Fruit fly (Drosophila melanogaster) whole organism, embryonic: ENCODE results near the gene Rab26.

Experiments used
- CG10366 ChIP-seq: fragments of 200-800 bp; sonication (Bioruptor generic); IDR thresholded peaks from 2 replicates; pipeline ENCODE4 v1.3.6; 2022; ENCODE audit warnings: missing biosample characterization, missing genetic modification characterization
- CG12236 ChIP-seq: fragments of 200-800 bp; sonication (Bioruptor generic); optimal IDR thresholded peaks from 2 replicates; lab custom pipeline; 2016; ENCODE audit warnings: missing biosample characterization, missing genetic modification characterization
- CG14860 ChIP-seq: fragments of 200-800 bp; sonication (Bioruptor generic); IDR thresholded peaks from 3 replicates; pipeline ENCODE4 v1.3.6; 2022; ENCODE audit warnings: missing biosample characterization, missing genetic modification characterization; ENCODE audit not compliant: partially characterized antibody
- CG15479 ChIP-seq: fragments of 200-800 bp; sonication (Bioruptor generic); optimal IDR thresholded peaks from 3 replicates; lab custom pipeline; 2019; ENCODE audit warnings: missing biosample characterization, mild to moderate bottlenecking, missing genetic modification characterization, moderate library complexity
- CG17186 ChIP-seq: fragments of 200-800 bp; sonication (Bioruptor generic); optimal IDR thresholded peaks from 3 replicates; lab custom pipeline; 2017; ENCODE audit warnings: missing biosample characterization, missing genetic modification reagents, missing genetic modification characterization
- CG2116 ChIP-seq: fragments of 200-800 bp; sonication (Bioruptor generic); optimal IDR thresholded peaks from 3 replicates; lab custom pipeline; 2018; ENCODE audit warnings: missing biosample characterization, mild to moderate bottlenecking, missing genetic modification characterization
- CG2129 ChIP-seq: fragments of 200-800 bp; sonication (Bioruptor generic); IDR thresholded peaks from 2 replicates; pipeline ENCODE4 v1.3.6; 2022; ENCODE audit warnings: missing biosample characterization, missing genetic modification characterization; ENCODE audit not compliant: partially characterized antibody
- CG2712 ChIP-seq: fragments of 200-800 bp; optimal IDR thresholded peaks from 3 replicates; lab custom pipeline; 2019; ENCODE audit warnings: missing biosample characterization, mild to moderate bottlenecking, missing genetic modification characterization, moderate library complexity
- CG4730 ChIP-seq: fragments of 200-800 bp; sonication (Bioruptor generic); IDR thresholded peaks from 2 replicates; pipeline ENCODE4 v1.3.6; 2022; ENCODE audit warnings: missing biosample characterization, missing genetic modification characterization
- CG6272 ChIP-seq: fragments of 200-800 bp; sonication (Bioruptor generic); IDR thresholded peaks from 2 replicates; pipeline ENCODE4 v1.3.6; 2022; ENCODE audit warnings: missing biosample characterization, missing genetic modification characterization
- CG6683 ChIP-seq: fragments of 200-800 bp; sonication (Bioruptor generic); optimal IDR thresholded peaks from 2 replicates; lab custom pipeline; 2017; ENCODE audit warnings: missing biosample characterization, mild to moderate bottlenecking, missing genetic modification characterization, missing genetic modification reagents
- CG8924 ChIP-seq: fragments of 200-800 bp; optimal IDR thresholded peaks from 3 replicates; lab custom pipeline; 2019; ENCODE audit warnings: missing biosample characterization, mild to moderate bottlenecking, missing genetic modification characterization, moderate library complexity
- CG9797 ChIP-seq: fragments of 200-800 bp; sonication (Bioruptor generic); optimal IDR thresholded peaks from 3 replicates; lab custom pipeline; 2018; ENCODE audit warnings: missing biosample characterization, mild to moderate bottlenecking, missing genetic modification characterization
- CG9932 ChIP-seq: fragments of 200-800 bp; sonication (Bioruptor generic); IDR thresholded peaks from 2 replicates; pipeline ENCODE4 v1.3.6; 2022; ENCODE audit warnings: missing biosample characterization, missing genetic modification characterization
- CHES-1-like ChIP-seq: fragments of 200-800 bp; sonication (Bioruptor generic); optimal IDR thresholded peaks from 2 replicates; lab custom pipeline; 2016; ENCODE audit warnings: missing biosample characterization, missing genetic modification characterization
- Camta ChIP-seq: fragments of 200-800 bp; sonication (Bioruptor generic); optimal IDR thresholded peaks from 2 replicates; lab custom pipeline; 2016; ENCODE audit warnings: missing biosample characterization, missing genetic modification characterization
- D ChIP-seq, 2 experiments: fragments of 200-800 bp in 1 of 2; fragments of >200 bp in 1 of 2; sonication (Bioruptor generic) in 1 of 2; optimal IDR thresholded peaks; 2 replicates in 1 of 2; 3 replicates in 1 of 2; lab custom pipeline; 2017; ENCODE audit warnings: mild to moderate bottlenecking in 1 of 2, missing biosample characterization in 1 of 2, missing genetic modification characterization in 1 of 2, missing genetic modification reagents in 1 of 2
- Dll ChIP-seq: fragments of 200-800 bp; sonication (Bioruptor generic); IDR thresholded peaks from 4 replicates; pipeline ENCODE4 v1.3.6; 2022; ENCODE audit warnings: missing biosample characterization, missing genetic modification characterization; ENCODE audit not compliant: partially characterized antibody
- Doc3 ChIP-seq: fragments of 200-800 bp; sonication (Bioruptor generic); IDR thresholded peaks from 3 replicates; pipeline ENCODE4 v1.3.6; 2022; ENCODE audit warnings: missing biosample characterization, missing genetic modification characterization; ENCODE audit not compliant: partially characterized antibody
- HLH4C ChIP-seq: fragments of 200-800 bp; sonication (Bioruptor generic); IDR thresholded peaks from 3 replicates; pipeline ENCODE4 v1.3.6; 2022; ENCODE audit warnings: missing biosample characterization, missing genetic modification characterization; ENCODE audit not compliant: partially characterized antibody
- Hey ChIP-seq: fragments of 200-800 bp; sonication (Bioruptor generic); optimal IDR thresholded peaks from 3 replicates; lab custom pipeline; 2018; ENCODE audit warnings: missing biosample characterization, mild to moderate bottlenecking, missing genetic modification characterization
- Meics ChIP-seq: fragments of 200-800 bp; sonication (Bioruptor generic); optimal IDR thresholded peaks from 2 replicates; lab custom pipeline; 2017; ENCODE audit warnings: missing biosample characterization, mild to moderate bottlenecking, missing genetic modification characterization
- Mrtf ChIP-seq: fragments of 200-800 bp; sonication (Bioruptor generic); IDR thresholded peaks from 3 replicates; pipeline ENCODE4 v1.3.6; 2022; ENCODE audit warnings: missing biosample characterization, missing genetic modification characterization
- Nf-YC ChIP-seq: fragments of 200-800 bp; optimal IDR thresholded peaks from 3 replicates; lab custom pipeline; 2019; ENCODE audit warnings: missing biosample characterization, mild to moderate bottlenecking, missing genetic modification characterization, moderate library complexity
- PHDP ChIP-seq: fragments of 200-800 bp; sonication (Bioruptor generic); optimal IDR thresholded peaks from 3 replicates; lab custom pipeline; 2018; ENCODE audit warnings: missing biosample characterization, mild to moderate bottlenecking, missing genetic modification characterization, moderate library complexity
- Sry-δ ChIP-seq: fragments of 200-800 bp; sonication (Bioruptor generic); optimal IDR thresholded peaks from 2 replicates; lab custom pipeline; 2016; ENCODE audit warnings: missing biosample characterization, missing genetic modification characterization
- amos ChIP-seq: fragments of 200-800 bp; sonication (Bioruptor generic); IDR thresholded peaks from 2 replicates; pipeline ENCODE4 v1.3.6; 2022; ENCODE audit warnings: missing biosample characterization, missing genetic modification characterization; ENCODE audit not compliant: partially characterized antibody
- ato ChIP-seq: fragments of 200-800 bp; sonication (Bioruptor generic); IDR thresholded peaks from 2 replicates; pipeline ENCODE4 v1.3.6; 2022; ENCODE audit warnings: missing biosample characterization, missing genetic modification characterization; ENCODE audit not compliant: partially characterized antibody
- bab2 ChIP-seq: fragments of 200-800 bp; sonication (Bioruptor generic); optimal IDR thresholded peaks from 2 replicates; lab custom pipeline; 2016; ENCODE audit warnings: missing biosample characterization, missing genetic modification characterization
- bbx ChIP-seq: fragments of 200-800 bp; sonication (Bioruptor generic); IDR thresholded peaks from 2 replicates; pipeline ENCODE4 v1.3.6; 2022; ENCODE audit warnings: missing biosample characterization, missing genetic modification characterization; ENCODE audit not compliant: partially characterized antibody
- cad ChIP-seq: fragments of >200 bp; optimal IDR thresholded peaks from 2 replicates; lab custom pipeline; 2017; ENCODE audit warnings: missing biosample characterization, missing genetic modification characterization
- caup ChIP-seq: fragments of 200-800 bp; sonication (Bioruptor generic); optimal IDR thresholded peaks from 3 replicates; lab custom pipeline; 2017; ENCODE audit warnings: missing biosample characterization, mild to moderate bottlenecking, missing genetic modification characterization, moderate library complexity; ENCODE audit not compliant: severe bottlenecking
- ci ChIP-seq: fragments of 200-800 bp; sonication (Bioruptor generic); IDR thresholded peaks from 3 replicates; pipeline ENCODE4 v1.3.6; 2022; ENCODE audit warnings: missing biosample characterization, missing genetic modification characterization
- da ChIP-seq: fragments of 200-800 bp; sonication (Bioruptor generic); optimal IDR thresholded peaks from 2 replicates; lab custom pipeline; 2016; ENCODE audit warnings: missing biosample characterization, missing genetic modification characterization
- dmrt99B ChIP-seq: fragments of 200-800 bp; sonication (Bioruptor generic); optimal IDR thresholded peaks from 2 replicates; lab custom pipeline; 2018; ENCODE audit warnings: missing biosample characterization, mild to moderate bottlenecking, missing genetic modification characterization, moderate library complexity
- ewg ChIP-seq: fragments of 200-800 bp; sonication (Bioruptor generic); optimal IDR thresholded peaks from 3 replicates; lab custom pipeline; 2017; ENCODE audit warnings: mild to moderate bottlenecking, missing biosample characterization, missing genetic modification reagents, missing genetic modification characterization
- exex ChIP-seq: fragments of 200-800 bp; sonication (Bioruptor generic); optimal IDR thresholded peaks from 4 replicates; lab custom pipeline; 2018; ENCODE audit warnings: missing biosample characterization, mild to moderate bottlenecking, missing genetic modification characterization, moderate library complexity
- fd3F ChIP-seq: fragments of 200-800 bp; sonication (Bioruptor generic); optimal IDR thresholded peaks from 2 replicates; lab custom pipeline; 2018; ENCODE audit warnings: missing biosample characterization, mild to moderate bottlenecking, missing genetic modification characterization, moderate library complexity
- klu ChIP-seq: fragments of 200-800 bp; sonication (Bioruptor generic); IDR thresholded peaks from 2 replicates; pipeline ENCODE4 v1.3.6; 2022; ENCODE audit warnings: missing biosample characterization, missing genetic modification characterization
- lab ChIP-seq: fragments of 200-800 bp; sonication (Bioruptor generic); optimal IDR thresholded peaks from 3 replicates; lab custom pipeline; 2017; ENCODE audit warnings: missing biosample characterization, missing genetic modification characterization, mild to moderate bottlenecking, moderate library complexity, missing genetic modification reagents
- nerfin-1 ChIP-seq: fragments of 200-800 bp; sonication (Bioruptor generic); optimal IDR thresholded peaks from 3 replicates; lab custom pipeline; 2019; ENCODE audit warnings: missing biosample characterization, mild to moderate bottlenecking, missing genetic modification characterization, moderate library complexity
- pfk ChIP-seq: fragments of 200-800 bp; sonication (Bioruptor generic); optimal IDR thresholded peaks from 2 replicates; lab custom pipeline; 2018; ENCODE audit warnings: missing biosample characterization, mild to moderate bottlenecking, missing genetic modification characterization, moderate library complexity
- pzg ChIP-seq: fragments of 200-800 bp; sonication (Bioruptor generic); optimal IDR thresholded peaks from 3 replicates; lab custom pipeline; 2018; ENCODE audit warnings: missing biosample characterization, mild to moderate bottlenecking, missing genetic modification characterization, moderate library complexity
- tap ChIP-seq: fragments of 200-800 bp; optimal IDR thresholded peaks from 3 replicates; lab custom pipeline; 2019; ENCODE audit warnings: missing biosample characterization, mild to moderate bottlenecking, missing genetic modification characterization, moderate library complexity
- tio ChIP-seq: fragments of 200-800 bp; sonication (Bioruptor generic); optimal IDR thresholded peaks from 2 replicates; lab custom pipeline; 2017; ENCODE audit warnings: missing biosample characterization, missing genetic modification characterization, inconsistent platforms
- tna ChIP-seq: fragments of 200-800 bp; sonication (Bioruptor generic); IDR thresholded peaks from 2 replicates; pipeline ENCODE4 v1.3.6; 2022; ENCODE audit warnings: missing biosample characterization, missing genetic modification characterization; ENCODE audit not compliant: partially characterized antibody
- vvl ChIP-seq: fragments of 200-800 bp; sonication (Bioruptor generic); IDR thresholded peaks from 2 replicates; pipeline ENCODE4 v1.3.6; 2022; ENCODE audit warnings: missing biosample characterization, missing genetic modification characterization
- wor ChIP-seq: fragments of 200-800 bp; sonication (Bioruptor generic); IDR thresholded peaks from 2 replicates; pipeline ENCODE4 v1.3.6; 2022; ENCODE audit warnings: missing biosample characterization, missing genetic modification characterization

Rab26 gene

DNA sequence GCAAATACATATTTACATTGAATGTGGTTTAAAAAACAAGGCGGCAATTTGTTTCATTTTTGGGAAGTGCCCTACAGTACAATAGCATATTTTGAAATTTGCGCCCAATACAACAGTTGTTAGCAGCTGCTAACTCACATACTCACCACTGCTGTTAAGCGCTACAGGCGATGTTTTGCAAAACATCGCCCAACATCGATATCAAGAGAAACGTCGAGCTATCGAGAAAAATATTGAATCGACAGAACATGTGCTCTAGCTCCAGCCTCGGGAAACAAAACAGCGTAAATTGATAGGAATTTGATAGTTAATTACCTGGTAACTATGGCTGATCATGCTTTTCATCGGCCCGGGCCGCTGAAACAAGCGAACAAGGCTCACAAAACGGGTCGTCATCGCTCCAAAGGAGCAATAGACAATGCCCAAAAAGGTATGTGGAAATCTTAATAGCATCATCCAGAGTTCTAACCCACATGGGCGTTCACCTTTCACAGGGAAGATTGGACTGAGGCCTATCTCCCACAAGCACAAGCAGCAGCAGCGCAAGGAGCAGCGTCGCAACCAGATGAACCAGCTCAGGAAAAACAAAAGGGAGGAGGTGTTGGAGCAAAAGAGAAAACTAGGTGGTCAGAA lies 16.5 kb downstream of the Rab26 start, which contains the start of gene Tsr1 (continued):
- TF ChIP-seq wor (GFP tag; lab: Robert Waterston, UW) (no peak), nerfin-1 (tag; lab: Kevin White, UChicago) (no peak), PHDP (tag; lab: Kevin White, UChicago) (no peak), ewg (GFP tag; lab: Kevin White, UChicago) (no peak), Hey (tag; lab: Kevin White, UChicago) (no peak), CG2712 (tag; lab: Kevin White, UChicago) (peak; percentile 59), caup (GFP tag; lab: Kevin White, UChicago) (no peak), CG10366 (GFP tag; lab: Robert Waterston, UW) (no peak), cad (GFP tag; lab: Kevin White, UChicago) (no peak), amos (GFP tag; lab: Robert Waterston, UW) (peak; percentile 93), CHES-1-like (GFP tag; lab: Kevin White, UChicago) (no peak), Camta (no peak), CG8924 (tag; lab: Kevin White, UChicago) (no peak), CG9932 (GFP tag; lab: Robert Waterston, UW) (no peak), tna (peak; percentile 67), CG14860 (GFP tag; lab: Robert Waterston, UW) (peak; percentile 69), CG6272 (GFP tag; lab: Robert Waterston, UW) (no peak), ato (GFP tag; lab: Robert Waterston, UW) (peak; percentile 83; the same call in 1 of the 2 replicates), CG9797 (GFP tag; lab: Kevin White, UChicago) (peak; percentile 12), da (no peak), Doc3 (GFP tag; lab: Robert Waterston, UW) (peak; percentile 78), bbx (GFP tag; lab: Robert Waterston, UW) (peak; percentile 92), D (optimal IDR thresholded peaks at IDR 0.05; lab: Kevin White, UChicago) (no peak), D (GFP tag; optimal IDR thresholded peaks at IDR 0.05; lab: Kevin White, UChicago) (no peak), dmrt99B (tag; lab: Kevin White, UChicago) (no peak), CG4730 (GFP tag; lab: Robert Waterston, UW) (no peak), CG12236 (GFP tag; lab: Kevin White, UChicago) (no peak), tap (no peak), Sry-δ (peak; percentile 74), CG2129 (GFP tag; lab: Robert Waterston, UW) (peak; percentile 67), vvl (GFP tag; lab: Robert Waterston, UW) (no peak), Meics (GFP tag; lab: Kevin White, UChicago) (no peak), CG15479 (GFP tag; lab: Kevin White, UChicago) (no peak), pzg (GFP tag; lab: Kevin White, UChicago) (peak; percentile 69), Dll (GFP tag; lab: Robert Waterston, UW) (peak; percentile 88), CG2116 (GFP tag; lab: Kevin White, UChicago) (peak; percentile 68), Mrtf (GFP tag; lab: Robert Waterston, UW) (no peak), fd3F (GFP tag; lab: Kevin White, UChicago) (no peak), pfk (GFP tag; lab: Kevin White, UChicago) (no peak), ci (GFP tag; lab: Robert Waterston, UW) (no peak), exex (tag; lab: Kevin White, UChicago) (no peak), CG6683 (GFP tag; lab: Kevin White, UChicago) (no peak), klu (no peak), CG17186 (GFP tag; lab: Kevin White, UChicago) (peak; percentile 88), Nf-YC (no peak), bab2 (GFP tag; lab: Kevin White, UChicago) (no peak), HLH4C (GFP tag; lab: Robert Waterston, UW) (peak; percentile 80), tio (GFP tag; lab: Kevin White, UChicago) (no peak), lab (GFP tag; lab: Kevin White, UChicago) (no peak)
